Fruit fly (Drosophila melanogaster): ENCODE measurements around the gene QIL1.
A peak's percentile ranks its signal among the peaks of the same experiment; 100 is the strongest.

QIL1 gene

DNA sequence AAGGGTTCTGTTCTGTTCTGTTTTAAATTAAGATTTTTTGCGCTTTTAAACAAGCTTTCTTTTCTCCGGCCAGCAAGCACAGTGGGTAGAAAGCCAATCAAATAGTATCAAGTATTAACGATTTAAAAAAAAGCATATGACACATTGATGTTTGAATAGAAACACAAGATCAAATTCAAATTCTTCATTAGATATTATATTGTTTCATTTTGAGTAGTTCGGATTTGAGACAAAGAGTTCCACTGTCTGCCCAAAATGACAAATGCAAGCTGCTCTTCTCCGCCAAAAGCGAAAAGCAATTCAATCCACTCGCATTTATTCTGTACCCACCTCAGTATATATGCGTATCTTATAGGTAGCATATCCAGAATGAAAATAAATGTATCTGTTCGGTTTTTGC is 36.5 kb downstream of the QIL1 start (continued):
- TF ChIP-seq Ets96B (tag; optimal IDR thresholded peaks at IDR 0.05) (no peak), Sox102F (GFP tag; optimal IDR thresholded peaks at IDR 0.05) (peak; percentile 91), CG6163 (GFP tag; IDR thresholded peaks at IDR 0.05) (peak; percentile 76), spab (GFP tag; optimal IDR thresholded peaks at IDR 0.05) (no peak), CG3919 (GFP tag; optimal IDR thresholded peaks at IDR 0.05) (peak; percentile 66), CG11902 (GFP tag; optimal IDR thresholded peaks at IDR 0.05) (peak; percentile 51), CG32006 (GFP tag; optimal IDR thresholded peaks at IDR 0.05) (peak; percentile 38), CG8632 (GFP tag; optimal IDR thresholded peaks at IDR 0.05) (peak; percentile 65), Hr38 (GFP tag; optimal IDR thresholded peaks at IDR 0.05) (no peak), esn (GFP tag; optimal IDR thresholded peaks at IDR 0.05) (peak; percentile 90), CG34406 (GFP tag; optimal IDR thresholded peaks at IDR 0.05) (peak; percentile 69), Smox (GFP tag; optimal IDR thresholded peaks at IDR 0.05) (peak; percentile 88), Sox15 (GFP tag; optimal IDR thresholded peaks at IDR 0.05) (peak; percentile 66), Ets21C (GFP tag; optimal IDR thresholded peaks at IDR 0.05) (peak; percentile 80), topi (GFP tag; optimal IDR thresholded peaks at IDR 0.05) (peak; percentile 85), CG15336 (GFP tag; IDR thresholded peaks at IDR 0.05) (peak; percentile 71), salr (GFP tag; optimal IDR thresholded peaks at IDR 0.05) (peak in 1 of 2 experiments; percentile 13), Eip93F (GFP tag; optimal IDR thresholded peaks at IDR 0.05) (peak; percentile 55), Sox14 (GFP tag; optimal IDR thresholded peaks at IDR 0.05) (peak; percentile 80)

DNA sequence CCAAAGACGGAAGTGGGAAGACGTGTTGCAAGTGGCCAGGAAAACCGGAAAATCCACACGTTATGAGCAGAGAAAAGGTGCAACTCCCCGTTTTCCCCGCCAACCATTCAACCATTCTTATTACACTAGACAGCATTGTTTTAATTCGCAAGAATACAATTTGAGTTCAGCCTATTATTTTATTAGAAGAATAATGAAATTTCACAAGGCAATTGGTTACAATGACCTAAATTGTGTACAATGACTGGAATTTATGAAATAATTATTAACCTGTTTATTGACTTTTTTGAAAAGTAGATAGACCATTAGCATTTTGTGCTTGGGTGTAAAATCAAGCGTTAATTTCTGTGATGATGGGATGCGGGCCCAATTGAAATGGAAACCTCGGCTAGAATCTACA is 38.8 kb downstream of the QIL1 start:
- TF ChIP-seq acj6 (GFP tag; optimal IDR thresholded peaks at IDR 0.05), result peak; percentile 11
- peak; percentile 31 for TF ChIP-seq Lpt (GFP tag; optimal IDR thresholded peaks at IDR 0.05)
- TF ChIP-seq esn (GFP tag; optimal IDR thresholded peaks at IDR 0.05), result no peak
- peak; percentile 58; the same call in 2 of the 3 replicates for TF ChIP-seq CG6163 (GFP tag; IDR thresholded peaks at IDR 0.05)
- peak; percentile 58; the same call in 2 of the 3 replicates for TF ChIP-seq CG8119 (GFP tag; IDR thresholded peaks at IDR 0.05)
- no peak for TF ChIP-seq CG8632 (GFP tag; optimal IDR thresholded peaks at IDR 0.05)
- no peak for TF ChIP-seq Sox102F (GFP tag; optimal IDR thresholded peaks at IDR 0.05)
- TF ChIP-seq Eip78C (GFP tag), result peak; percentile 71
- peak; percentile 58 for TF ChIP-seq eg (GFP tag; IDR thresholded peaks at IDR 0.05)
- TF ChIP-seq CG6792 (GFP tag; optimal IDR thresholded peaks at IDR 0.05), result no peak
- no peak for TF ChIP-seq CG1621 (tag; optimal IDR thresholded peaks at IDR 0.05)
- no peak for TF ChIP-seq spab (GFP tag; optimal IDR thresholded peaks at IDR 0.05)
- peak; percentile 62 for TF ChIP-seq CG10631 (GFP tag; optimal IDR thresholded peaks at IDR 0.05)
- TF ChIP-seq dsx (GFP tag; optimal IDR thresholded peaks at IDR 0.05; ENCODE audit: poor library complexity, severe bottlenecking), result no peak
- TF ChIP-seq CG3032 (tag; optimal IDR thresholded peaks at IDR 0.05), result no peak
- peak; percentile 36 for TF ChIP-seq pdm3 (GFP tag; optimal IDR thresholded peaks at IDR 0.05)
- TF ChIP-seq dac (GFP tag; optimal IDR thresholded peaks at IDR 0.05), result no peak
- no peak for TF ChIP-seq fd85E (GFP tag; optimal IDR thresholded peaks at IDR 0.05)
- peak; percentile 61 for TF ChIP-seq CG15336 (GFP tag; IDR thresholded peaks at IDR 0.05)
- TF ChIP-seq fkh (GFP tag; optimal IDR thresholded peaks at IDR 0.05), result no peak
- TF ChIP-seq CG11762 (GFP tag; optimal IDR thresholded peaks at IDR 0.05; ENCODE audit: insufficient read depth), result no peak
- no peak for TF ChIP-seq Smox (GFP tag; optimal IDR thresholded peaks at IDR 0.05)
- TF ChIP-seq CG6854 (GFP tag; optimal IDR thresholded peaks at IDR 0.05), result no peak
- no peak for TF ChIP-seq CG6808 (GFP tag; optimal IDR thresholded peaks at IDR 0.05)
- TF ChIP-seq Eip93F (GFP tag; optimal IDR thresholded peaks at IDR 0.05), result no peak
- TF ChIP-seq Sox14 (GFP tag; optimal IDR thresholded peaks at IDR 0.05), result peak; percentile 40
- TF ChIP-seq salr (GFP tag; optimal IDR thresholded peaks at IDR 0.05), result peak in 1 of 2 experiments; percentile 51
- no peak for TF ChIP-seq ss (GFP tag; optimal IDR thresholded peaks at IDR 0.05)
- TF ChIP-seq CG3919 (GFP tag; optimal IDR thresholded peaks at IDR 0.05), result peak; percentile 15
- TF ChIP-seq Hr4 (GFP tag; optimal IDR thresholded peaks at IDR 0.05), result peak; percentile 16
- TF ChIP-seq CG32006 (GFP tag; optimal IDR thresholded peaks at IDR 0.05), result peak; percentile 29
- TF ChIP-seq Blimp-1 (GFP tag; optimal IDR thresholded peaks at IDR 0.05), result no peak
- no peak for TF ChIP-seq net (GFP tag; optimal IDR thresholded peaks at IDR 0.05)
- no peak for TF ChIP-seq CG7368 (GFP tag; optimal IDR thresholded peaks at IDR 0.05)
- no peak for TF ChIP-seq Ets21C (GFP tag; optimal IDR thresholded peaks at IDR 0.05)
- TF ChIP-seq Eip75B (GFP tag; optimal IDR thresholded peaks at IDR 0.05), result peak; percentile 38
- TF ChIP-seq Met (GFP tag; optimal IDR thresholded peaks at IDR 0.05), result no peak
- no peak for TF ChIP-seq CG8319 (GFP tag; optimal IDR thresholded peaks at IDR 0.05)
- TF ChIP-seq OdsH (GFP tag; optimal IDR thresholded peaks at IDR 0.05), result peak; percentile 11
- TF ChIP-seq Hr39 (GFP tag; optimal IDR thresholded peaks at IDR 0.05), result no peak
- no peak for TF ChIP-seq CG9139 (GFP tag; optimal IDR thresholded peaks at IDR 0.05)
- peak; percentile 15; the same call in 1 of the 2 replicates for TF ChIP-seq Gug (GFP tag; IDR thresholded peaks at IDR 0.05)

Measured in whole organism, prepupa.